Fruit fly (Drosophila melanogaster) whole organism, embryonic: ENCODE data around the gene CkIIbeta.

Source experiments
- Asciz ChIP-seq: fragments of 200-800 bp; sonication (Bioruptor generic); optimal IDR thresholded peaks from 2 replicates; lab custom pipeline; 2017; ENCODE audit warnings: missing biosample characterization, mild to moderate bottlenecking, missing genetic modification characterization, missing genetic modification reagents
- B-H1 ChIP-seq: fragments of 200-800 bp; sonication (Bioruptor generic); IDR thresholded peaks from 3 replicates; pipeline ENCODE4 v1.3.6; 2022; ENCODE audit warnings: missing biosample characterization, missing genetic modification characterization
- Blimp-1 ChIP-seq: fragments of 200-800 bp; sonication (Bioruptor generic); optimal IDR thresholded peaks from 3 replicates; lab custom pipeline; 2018; ENCODE audit warnings: missing biosample characterization, missing genetic modification characterization, mild to moderate bottlenecking, moderate library complexity, missing genetic modification reagents
- CG10209 ChIP-seq: fragments of 200-800 bp; sonication (Bioruptor generic); optimal IDR thresholded peaks from 3 replicates; lab custom pipeline; 2017; ENCODE audit warnings: missing biosample characterization, mild to moderate bottlenecking, missing genetic modification characterization, missing genetic modification reagents
- CG10366 ChIP-seq: fragments of 200-800 bp; sonication (Bioruptor generic); IDR thresholded peaks from 2 replicates; pipeline ENCODE4 v1.3.6; 2022; ENCODE audit warnings: missing biosample characterization, missing genetic modification characterization
- CG11504 ChIP-seq: fragments of 200-800 bp; sonication (Bioruptor generic); optimal IDR thresholded peaks from 3 replicates; lab custom pipeline; 2019; ENCODE audit warnings: missing biosample characterization, mild to moderate bottlenecking, missing genetic modification characterization, moderate library complexity
- CG11695 ChIP-seq: fragments of 200-800 bp; sonication (Bioruptor generic); IDR thresholded peaks from 3 replicates; pipeline ENCODE4 v1.3.6; 2022; ENCODE audit warnings: missing biosample characterization, missing genetic modification characterization
- CG17361 ChIP-seq: fragments of 200-800 bp; sonication (Bioruptor generic); IDR thresholded peaks from 3 replicates; pipeline ENCODE4 v1.3.6; 2022; ENCODE audit warnings: missing biosample characterization, missing genetic modification characterization
- CG17385 ChIP-seq: fragments of 200-800 bp; sonication (Bioruptor generic); optimal IDR thresholded peaks from 3 replicates; lab custom pipeline; 2018; ENCODE audit warnings: missing biosample characterization, mild to moderate bottlenecking, missing genetic modification characterization
- CG1792 ChIP-seq: fragments of 200-800 bp; sonication (Bioruptor generic); optimal IDR thresholded peaks from 2 replicates; lab custom pipeline; 2016; ENCODE audit warnings: missing biosample characterization, missing genetic modification characterization
- CG30403 ChIP-seq: fragments of 200-800 bp; sonication (Bioruptor generic); optimal IDR thresholded peaks from 3 replicates; lab custom pipeline; 2016; ENCODE audit warnings: missing biosample characterization, missing genetic modification characterization
- CG32532 ChIP-seq: fragments of 200-800 bp; sonication (Bioruptor generic); IDR thresholded peaks from 2 replicates; pipeline ENCODE4 v1.3.6; 2022; ENCODE audit warnings: missing biosample characterization, missing genetic modification characterization
- CG32772 ChIP-seq: fragments of 200-800 bp; sonication (Bioruptor generic); IDR thresholded peaks from 2 replicates; pipeline ENCODE4 v1.3.6; 2022; ENCODE audit warnings: missing biosample characterization, missing genetic modification characterization
- CG3281 ChIP-seq: fragments of 200-800 bp; sonication (Bioruptor generic); optimal IDR thresholded peaks from 3 replicates; lab custom pipeline; 2017; ENCODE audit warnings: missing biosample characterization, mild to moderate bottlenecking, missing genetic modification characterization
- CG4360 ChIP-seq: fragments of 200-800 bp; sonication (Bioruptor generic); IDR thresholded peaks from 2 replicates; pipeline ENCODE4 v1.3.6; 2022; ENCODE audit warnings: missing biosample characterization, missing genetic modification characterization
- CG4424 ChIP-seq: fragments of 200-800 bp; sonication (Bioruptor generic); optimal IDR thresholded peaks from 3 replicates; lab custom pipeline; 2016; ENCODE audit warnings: missing biosample characterization, missing genetic modification characterization
- CG4707 ChIP-seq: fragments of 200-800 bp; sonication (Bioruptor generic); optimal IDR thresholded peaks from 2 replicates; lab custom pipeline; 2018; ENCODE audit warnings: missing biosample characterization, mild to moderate bottlenecking, missing genetic modification characterization, moderate library complexity
- CG7987 ChIP-seq: fragments of 200-800 bp; sonication (Bioruptor generic); optimal IDR thresholded peaks from 2 replicates; lab custom pipeline; 2018; ENCODE audit warnings: missing biosample characterization, mild to moderate bottlenecking, missing genetic modification characterization, moderate library complexity
- CG9437 ChIP-seq: fragments of 200-800 bp; sonication (Bioruptor generic); optimal IDR thresholded peaks from 2 replicates; lab custom pipeline; 2018; ENCODE audit warnings: missing biosample characterization, mild to moderate bottlenecking, missing genetic modification characterization
- CG9817 ChIP-seq: fragments of 200-800 bp; sonication (Bioruptor generic); optimal IDR thresholded peaks from 2 replicates; lab custom pipeline; 2018; ENCODE audit warnings: missing biosample characterization, mild to moderate bottlenecking, missing genetic modification characterization, moderate library complexity
- CoRest ChIP-seq: fragments of 200-800 bp; sonication (Bioruptor generic); optimal IDR thresholded peaks from 3 replicates; lab custom pipeline; 2018; ENCODE audit warnings: missing biosample characterization, mild to moderate bottlenecking, missing genetic modification characterization, moderate library complexity
- Dek ChIP-seq: fragments of 200-800 bp; sonication (Bioruptor generic); optimal IDR thresholded peaks from 3 replicates; lab custom pipeline; 2019; ENCODE audit warnings: missing biosample characterization, mild to moderate bottlenecking, missing genetic modification characterization, moderate library complexity
- E2f1 ChIP-seq: fragments of 200-800 bp; sonication (Bioruptor generic); IDR thresholded peaks from 2 replicates; pipeline ENCODE4 v1.3.6; 2022; ENCODE audit warnings: missing biosample characterization, missing genetic modification characterization
- Eip74EF ChIP-seq, 2 experiments: fragments of 200-800 bp in 1 of 2; fragments of >200 bp in 1 of 2; sonication (Bioruptor generic) in 1 of 2; optimal IDR thresholded peaks; 2 replicates each; lab custom pipeline; 2017 to 2019; ENCODE audit warnings: missing biosample characterization in 2 of 2, missing genetic modification characterization in 2 of 2, mild to moderate bottlenecking in 1 of 2, moderate library complexity in 1 of 2
- Fer3 ChIP-seq: fragments of 200-800 bp; sonication (Bioruptor generic); optimal IDR thresholded peaks from 2 replicates; lab custom pipeline; 2018; ENCODE audit warnings: missing biosample characterization, mild to moderate bottlenecking, missing genetic modification characterization, moderate library complexity
- H2.0 ChIP-seq: fragments of 200-800 bp; sonication (Bioruptor generic); IDR thresholded peaks from 2 replicates; pipeline ENCODE4 v1.3.6; 2022; ENCODE audit warnings: missing biosample characterization, missing genetic modification characterization
- Hmx ChIP-seq: fragments of 200-800 bp; sonication (Bioruptor generic); optimal IDR thresholded peaks from 2 replicates; lab custom pipeline; 2016; ENCODE audit warnings: missing biosample characterization, missing genetic modification characterization
- Hr51 ChIP-seq, 2 experiments: fragments of 200-800 bp; sonication (Bioruptor generic); optimal IDR thresholded peaks; 2 replicates in 1 of 2; 3 replicates in 1 of 2; lab custom pipeline; 2016 to 2018; ENCODE audit warnings: missing biosample characterization in 2 of 2, missing genetic modification characterization in 2 of 2, mild to moderate bottlenecking in 1 of 2, moderate library complexity in 1 of 2
- Hr78 ChIP-seq, 2 experiments: fragments of 200-800 bp in 1 of 2; fragments of >200 bp in 1 of 2; sonication (Bioruptor generic) in 1 of 2; optimal IDR thresholded peaks; 2 replicates each; lab custom pipeline; 2017 to 2019; ENCODE audit warnings: missing biosample characterization in 2 of 2, missing genetic modification characterization in 2 of 2, mild to moderate bottlenecking in 1 of 2, moderate library complexity in 1 of 2
- Mad ChIP-seq: fragments of 200-800 bp; sonication (Bioruptor generic); optimal IDR thresholded peaks from 2 replicates; lab custom pipeline; 2016; ENCODE audit warnings: missing biosample characterization, missing genetic modification characterization
- Nf-YC ChIP-seq: fragments of 200-800 bp; optimal IDR thresholded peaks from 3 replicates; lab custom pipeline; 2019; ENCODE audit warnings: missing biosample characterization, mild to moderate bottlenecking, missing genetic modification characterization, moderate library complexity
- Sox100B ChIP-seq: fragments of 200-800 bp; sonication (Bioruptor generic); optimal IDR thresholded peaks from 3 replicates; lab custom pipeline; 2018; ENCODE audit warnings: missing biosample characterization, mild to moderate bottlenecking, missing genetic modification characterization
- Spps ChIP-seq: fragments of 200-800 bp; sonication (Bioruptor generic); optimal IDR thresholded peaks from 2 replicates; lab custom pipeline; 2018; ENCODE audit warnings: missing biosample characterization, mild to moderate bottlenecking, missing genetic modification characterization
- Stat92E ChIP-seq, 3 experiments: fragments of >200 bp in 2 of 3; fragments of 200-800 bp in 1 of 3; sonication (Bioruptor generic) in 1 of 3; optimal IDR thresholded peaks; 2 replicates each; lab custom pipeline; 2017 to 2019; ENCODE audit warnings: missing biosample characterization in 3 of 3, missing genetic modification characterization in 3 of 3, mild to moderate bottlenecking in 1 of 3, moderate library complexity in 1 of 3
- Trl ChIP-seq, 3 experiments: fragments of >200 bp in 2 of 3; fragments of 200-800 bp in 1 of 3; sonication (Bioruptor generic) in 1 of 3; optimal IDR thresholded peaks; 2 replicates in 1 of 3; 3 replicates in 2 of 3; lab custom pipeline; 2016 to 2017; ENCODE audit warnings: missing biosample characterization in 1 of 3, missing genetic modification characterization in 1 of 3
- Vsx1 ChIP-seq: fragments of 200-800 bp; sonication (Bioruptor generic); optimal IDR thresholded peaks from 2 replicates; lab custom pipeline; 2017; ENCODE audit warnings: missing biosample characterization, mild to moderate bottlenecking, missing genetic modification characterization, missing genetic modification reagents
- Xbp1 ChIP-seq: fragments of 200-800 bp; sonication (Bioruptor generic); optimal IDR thresholded peaks from 3 replicates; lab custom pipeline; 2016; ENCODE audit warnings: missing biosample characterization, mild to moderate bottlenecking, missing genetic modification characterization
- al ChIP-seq: fragments of 200-800 bp; sonication (Bioruptor generic); IDR thresholded peaks from 2 replicates; pipeline ENCODE4 v1.3.6; 2022; ENCODE audit warnings: missing biosample characterization, missing genetic modification characterization
- cg ChIP-seq: fragments of 200-800 bp; sonication (Bioruptor generic); optimal IDR thresholded peaks from 3 replicates; lab custom pipeline; 2019; ENCODE audit warnings: missing biosample characterization, mild to moderate bottlenecking, missing genetic modification characterization, moderate library complexity
- ewg ChIP-seq: fragments of 200-800 bp; sonication (Bioruptor generic); optimal IDR thresholded peaks from 3 replicates; lab custom pipeline; 2017; ENCODE audit warnings: mild to moderate bottlenecking, missing biosample characterization, missing genetic modification reagents, missing genetic modification characterization
- hbn ChIP-seq: fragments of 200-800 bp; sonication (Bioruptor generic); IDR thresholded peaks from 2 replicates; pipeline ENCODE4 v1.3.6; 2022; ENCODE audit warnings: missing biosample characterization, missing genetic modification characterization; ENCODE audit not compliant: partially characterized antibody
- lab ChIP-seq: fragments of 200-800 bp; sonication (Bioruptor generic); optimal IDR thresholded peaks from 3 replicates; lab custom pipeline; 2017; ENCODE audit warnings: missing biosample characterization, missing genetic modification characterization, mild to moderate bottlenecking, moderate library complexity, missing genetic modification reagents
- oc ChIP-seq: fragments of 200-800 bp; sonication (Bioruptor generic); optimal IDR thresholded peaks from 2 replicates; lab custom pipeline; 2018; ENCODE audit warnings: missing biosample characterization, mild to moderate bottlenecking, missing genetic modification characterization, moderate library complexity
- pzg ChIP-seq: fragments of 200-800 bp; sonication (Bioruptor generic); optimal IDR thresholded peaks from 3 replicates; lab custom pipeline; 2018; ENCODE audit warnings: missing biosample characterization, mild to moderate bottlenecking, missing genetic modification characterization, moderate library complexity
- sens ChIP-seq: fragments of 200-800 bp; sonication (Bioruptor generic); peaks from one replicate; lab custom pipeline; 2016; ENCODE audit warnings: missing biosample characterization, missing genetic modification characterization
- vvl ChIP-seq: fragments of 200-800 bp; sonication (Bioruptor generic); IDR thresholded peaks from 2 replicates; pipeline ENCODE4 v1.3.6; 2022; ENCODE audit warnings: missing biosample characterization, missing genetic modification characterization

CkIIbeta gene

DNA sequence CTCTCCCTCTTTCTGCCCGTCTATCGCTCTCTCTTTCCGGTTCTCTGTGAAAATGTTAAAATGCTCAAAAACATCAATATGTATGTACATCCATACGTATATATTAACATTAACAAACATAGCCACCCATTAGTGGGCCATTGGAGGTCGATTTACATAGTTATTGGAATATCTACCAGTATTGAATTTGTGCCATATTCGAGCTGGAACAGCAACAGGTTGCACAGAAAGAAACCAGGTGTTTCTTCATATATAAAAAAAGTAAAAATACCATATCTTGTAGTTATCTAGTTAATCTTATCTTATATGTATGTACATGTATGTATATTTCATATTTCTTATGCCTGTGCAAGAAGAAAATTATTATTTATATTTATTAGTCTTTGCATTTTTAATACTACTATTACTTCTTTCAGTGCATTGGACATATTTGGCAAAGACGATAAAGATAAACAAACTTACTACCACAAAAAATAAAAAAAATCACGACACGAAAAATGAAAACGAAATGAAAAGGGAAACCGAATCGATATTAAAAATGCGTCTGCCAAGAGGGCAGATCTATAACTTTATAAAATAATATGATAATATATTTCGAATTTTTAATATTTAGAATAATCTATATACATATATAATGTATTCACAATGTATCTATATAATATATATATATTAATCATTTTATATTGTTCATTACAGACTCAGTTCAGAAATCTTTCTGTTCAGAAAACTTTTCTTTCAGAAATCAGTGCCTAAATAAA lies 56.4 kb downstream of the CkIIbeta start (continued):
- TF ChIP-seq CG3281, result peak; percentile 37
- peak; percentile 63 for TF ChIP-seq Asciz (GFP tag; lab: Kevin White, UChicago)
- no peak for TF ChIP-seq Stat92E (GFP tag; optimal IDR thresholded peaks at IDR 0.05; lab: Kevin White, UChicago)
- TF ChIP-seq Xbp1 (GFP tag; lab: Kevin White, UChicago), result peak; percentile 39
- TF ChIP-seq Sox100B, result peak; percentile 51
- peak; percentile 41 for TF ChIP-seq oc (tag; lab: Kevin White, UChicago)
- TF ChIP-seq CG9817, result peak; percentile 10
- peak; percentile 65 for TF ChIP-seq Blimp-1 (GFP tag; lab: Kevin White, UChicago)
- TF ChIP-seq cg (GFP tag; lab: Kevin White, UChicago), result no peak
- TF ChIP-seq Hr51 (GFP tag; optimal IDR thresholded peaks at IDR 0.05; lab: Kevin White, UChicago), result peak in 1 of 2 experiments; percentile 78
- TF ChIP-seq CG17385 (GFP tag; lab: Kevin White, UChicago), result peak; percentile 25
- peak; percentile 45 for TF ChIP-seq CG30403 (GFP tag; lab: Kevin White, UChicago)
- TF ChIP-seq CG4360 (GFP tag; lab: Robert Waterston, UW), result no peak
- TF ChIP-seq CG4707, result no peak
- TF ChIP-seq Dek (tag; lab: Kevin White, UChicago), result peak; percentile 9
- no peak for TF ChIP-seq Mad (GFP tag; lab: Kevin White, UChicago)
- TF ChIP-seq Hr78 (GFP tag; optimal IDR thresholded peaks at IDR 0.05; lab: Kevin White, UChicago), result no peak
- peak in 1 of 2 experiments; percentile 11 for TF ChIP-seq Trl (optimal IDR thresholded peaks at IDR 0.05; lab: Kevin White, UChicago)
- no peak for TF ChIP-seq Trl (GFP tag; optimal IDR thresholded peaks at IDR 0.05; lab: Kevin White, UChicago)
- TF ChIP-seq CG1792 (GFP tag; lab: Kevin White, UChicago), result no peak
- peak; percentile 18 for TF ChIP-seq sens
- TF ChIP-seq vvl (GFP tag; lab: Robert Waterston, UW), result peak; percentile 85
- TF ChIP-seq Nf-YC (tag; lab: Kevin White, UChicago), result peak; percentile 13
- peak; percentile 60 for TF ChIP-seq CoRest (tag; lab: Kevin White, UChicago)
- no peak for TF ChIP-seq Spps
- peak; percentile 14 for TF ChIP-seq ewg
- no peak for TF ChIP-seq Hmx
- peak; percentile 35 for TF ChIP-seq CG32772 (GFP tag; lab: Robert Waterston, UW)
- no peak for TF ChIP-seq hbn
- peak; percentile 36 for TF ChIP-seq Vsx1 (GFP tag; lab: Kevin White, UChicago)
- TF ChIP-seq pzg (GFP tag; lab: Kevin White, UChicago), result no peak
- TF ChIP-seq CG32532 (GFP tag; lab: Robert Waterston, UW), result 0 out of 2 replicates have a peak, but pooled peaks have one; percentile 8
- peak; percentile 2 for TF ChIP-seq CG7987 (GFP tag; lab: Kevin White, UChicago)
- peak; percentile 76 for TF ChIP-seq CG11504
- TF ChIP-seq CG9437 (GFP tag; lab: Kevin White, UChicago), result peak; percentile 14
- peak; percentile 43; the same call in 1 of the 2 replicates for TF ChIP-seq E2f1 (GFP tag; lab: Robert Waterston, UW)
- TF ChIP-seq Fer3 (tag; lab: Kevin White, UChicago), result peak; percentile 48
- TF ChIP-seq CG17361 (GFP tag; lab: Robert Waterston, UW), result peak; percentile 54; the same call in 2 of the 3 replicates
- peak; percentile 41 for TF ChIP-seq CG10209 (GFP tag; lab: Kevin White, UChicago)
- 0 out of 3 replicates have a peak, but pooled peaks have one; percentile 19 for TF ChIP-seq CG11695 (GFP tag; lab: Robert Waterston, UW)
- TF ChIP-seq al, result 0 out of 2 replicates have a peak, but pooled peaks have one; percentile 32
- peak; percentile 21; the same call in 1 of the 3 replicates for TF ChIP-seq B-H1 (GFP tag; lab: Robert Waterston, UW)
- TF ChIP-seq Eip74EF (GFP tag; optimal IDR thresholded peaks at IDR 0.05; lab: Kevin White, UChicago), result peak in 1 of 2 experiments; percentile 32
- 0 out of 2 replicates have a peak, but pooled peaks have one; percentile 41 for TF ChIP-seq H2.0 (GFP tag; lab: Robert Waterston, UW)
- peak; percentile 25 for TF ChIP-seq CG4424
- peak; percentile 61 for TF ChIP-seq CG10366 (GFP tag; lab: Robert Waterston, UW)
- peak; percentile 53 for TF ChIP-seq lab (GFP tag; lab: Kevin White, UChicago)
